Fruit fly (Drosophila melanogaster): ENCODE results near the gene pcx.

pcx gene

DNA sequence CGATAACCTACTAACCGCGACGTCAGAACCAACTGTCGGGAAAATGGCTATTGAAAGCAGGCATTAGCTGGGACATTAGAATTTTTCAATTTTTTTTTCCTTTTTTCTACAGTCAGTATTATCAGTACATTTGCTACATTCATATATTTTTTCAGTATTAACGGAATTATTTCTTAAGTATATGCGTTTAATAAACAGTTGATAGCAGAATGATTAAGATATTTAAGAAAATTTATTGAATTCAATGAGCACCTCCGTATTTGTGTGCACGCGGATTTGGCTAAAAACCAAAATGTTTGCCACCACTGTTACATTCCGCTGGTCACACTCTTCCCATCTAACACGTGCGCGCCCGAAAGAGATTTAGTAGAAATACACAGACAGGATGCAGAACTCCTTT, 37.4 kb downstream of the pcx start, which contains the start of the genes temp and CG3071 (continued):
- TF ChIP-seq CG5245 (GFP tag; optimal IDR thresholded peaks at IDR 0.05) (no peak), ab (GFP tag; optimal IDR thresholded peaks at IDR 0.05) (no peak), zen (tag; optimal IDR thresholded peaks at IDR 0.05) (peak; percentile 21), Myb (GFP tag; optimal IDR thresholded peaks at IDR 0.05) (peak; percentile 27), CG17829 (tag; optimal IDR thresholded peaks at IDR 0.05) (peak; percentile 65), CG34422 (GFP tag; IDR thresholded peaks at IDR 0.05) (0 out of 3 replicates have a peak, but pooled peaks have one; percentile 24), NC2α (GFP tag; optimal IDR thresholded peaks at IDR 0.05) (no peak), CG8281 (tag; optimal IDR thresholded peaks at IDR 0.05) (no peak), her (GFP tag; optimal IDR thresholded peaks at IDR 0.05) (no peak), amos (GFP tag; IDR thresholded peaks at IDR 0.05; ENCODE audit: partially characterized antibody) (no peak), eyg (GFP tag; optimal IDR thresholded peaks at IDR 0.05) (no peak), Usf (GFP tag; optimal IDR thresholded peaks at IDR 0.05) (peak; percentile 37), br (optimal IDR thresholded peaks at IDR 0.05) (no peak), slp2 (GFP tag; optimal IDR thresholded peaks at IDR 0.05) (no peak), CG17385 (GFP tag; optimal IDR thresholded peaks at IDR 0.05) (peak; percentile 44), CG3281 (GFP tag; optimal IDR thresholded peaks at IDR 0.05) (peak; percentile 56), dimm (GFP tag; IDR thresholded peaks at IDR 0.05) (no peak), Lim3 (GFP tag; IDR thresholded peaks at IDR 0.05) (no peak), CG13123 (GFP tag; optimal IDR thresholded peaks at IDR 0.05) (no peak), CG10543 (GFP tag; optimal IDR thresholded peaks at IDR 0.05) (peak; percentile 79), CG18619 (GFP tag; optimal IDR thresholded peaks at IDR 0.05) (peak; percentile 57), oc (tag; optimal IDR thresholded peaks at IDR 0.05) (peak; percentile 49), fu2 (GFP tag; optimal IDR thresholded peaks at IDR 0.05) (peak; percentile 66), CG13894 (tag; optimal IDR thresholded peaks at IDR 0.05) (peak; percentile 63), CG11085 (GFP tag; IDR thresholded peaks at IDR 0.05) (peak; percentile 33; the same call in 1 of the 2 replicates), CG14014 (GFP tag; IDR thresholded peaks at IDR 0.05) (no peak), zen2 (GFP tag; IDR thresholded peaks at IDR 0.05; ENCODE audit: partially characterized antibody) (no peak), CG12071 (GFP tag; optimal IDR thresholded peaks at IDR 0.05) (no peak), Sry-δ (GFP tag; optimal IDR thresholded peaks at IDR 0.05) (peak; percentile 44), CG17186 (GFP tag; optimal IDR thresholded peaks at IDR 0.05) (peak; percentile 64), wek (GFP tag; optimal IDR thresholded peaks at IDR 0.05) (no peak), knrl (GFP tag; IDR thresholded peaks at IDR 0.05; ENCODE audit: partially characterized antibody) (peak; percentile 30; the same call in 1 of the 3 replicates), Abd-B (GFP tag; optimal IDR thresholded peaks at IDR 0.05) (peak; percentile 73), fru (optimal IDR thresholded peaks at IDR 0.05) (no peak), CG1024 (GFP tag; IDR thresholded peaks at IDR 0.05) (no peak), Bdp1 (GFP tag; optimal IDR thresholded peaks at IDR 0.05) (peak; percentile 2), Mrtf (GFP tag; IDR thresholded peaks at IDR 0.05) (no peak), aop (GFP tag; IDR thresholded peaks at IDR 0.05) (no peak), psq (GFP tag; optimal IDR thresholded peaks at IDR 0.05) (peak; percentile 10), vvl (GFP tag; IDR thresholded peaks at IDR 0.05) (no peak), dysf (GFP tag; IDR thresholded peaks at IDR 0.05) (peak; percentile 73; the same call in 2 of the 3 replicates), CG4328 (GFP tag; optimal IDR thresholded peaks at IDR 0.05) (peak; percentile 51), CkIIα-i1 (GFP tag; IDR thresholded peaks at IDR 0.05) (no peak), CG11247 (GFP tag; IDR thresholded peaks at IDR 0.05) (peak; percentile 21; the same call in 1 of the 2 replicates), stwl (tag; optimal IDR thresholded peaks at IDR 0.05) (peak; percentile 14), org-1 (GFP tag; optimal IDR thresholded peaks at IDR 0.05) (no peak), vnd (GFP tag; IDR thresholded peaks at IDR 0.05; ENCODE audit: partially characterized antibody) (no peak)
